ENCODE assay signal across 6 worm cellular contexts in the genomic region with DNA sequence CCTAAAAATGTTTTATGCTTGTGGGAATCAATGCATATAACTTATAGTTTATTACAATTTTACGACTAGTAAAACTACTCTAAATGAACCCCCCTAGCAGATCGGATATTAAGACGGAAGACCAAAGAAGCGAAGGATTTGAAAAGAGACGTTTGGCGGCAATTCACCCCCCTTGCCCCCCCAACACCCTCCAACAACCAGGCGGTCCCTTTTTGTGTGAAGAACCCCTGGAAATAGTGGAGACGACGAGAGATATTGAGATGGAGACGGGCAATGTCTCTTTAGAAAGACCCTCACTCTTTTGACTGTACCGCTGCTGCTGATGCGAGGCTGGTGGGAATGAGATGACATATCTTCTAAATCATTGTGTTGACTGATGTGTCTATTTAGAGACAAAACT.
A peak's percentile ranks its signal among the peaks of the same experiment; 100 is the strongest.
TF ChIP-seq lines count a peak whose summit lies in the region.

No protein-coding gene starts in this region.

TF ChIP-seq in whole organism, L1 larva, 84 proteins besides CTCF, POLR2A, EP300 and RAD21 (continues in another document):
- TF ChIP-seq unc-86 (tag; optimal IDR thresholded peaks at IDR 0.05; lab: Kevin White, UChicago) (no peak), Y116A8C.19 (tag; optimal IDR thresholded peaks at IDR 0.05; lab: Kevin White, UChicago; ENCODE audit: borderline replicate concordance) (no peak), lsy-2 (tag; optimal IDR thresholded peaks at IDR 0.05; lab: Kevin White, UChicago) (peak in 1 of 2 experiments; percentile 4), nhr-90 (tag; optimal IDR thresholded peaks at IDR 0.05; lab: Kevin White, UChicago; ENCODE audit: poor library complexity) (no peak), pqm-1 (tag; optimal IDR thresholded peaks at IDR 0.05; lab: Kevin White, UChicago) (no peak), dpl-1 (GFP tag; optimal IDR thresholded peaks at IDR 0.05; lab: Kevin White, UChicago) (peak in 1 of 3 experiments; percentile 35), ama-1 (optimal IDR thresholded peaks at IDR 0.05; lab: Kevin White, UChicago) (no peak), efl-1 (optimal IDR thresholded peaks at IDR 0.05; lab: Kevin White, UChicago) (peak; percentile 17 to 32), efl-1 (GFP tag; optimal IDR thresholded peaks at IDR 0.05 in 1 of 2; lab: Kevin White, UChicago) (no peak), mep-1 (tag; optimal IDR thresholded peaks at IDR 0.05; lab: Kevin White, UChicago) (no peak), jun-1 (tag; optimal IDR thresholded peaks at IDR 0.05; lab: Kevin White, UChicago) (no peak), swsn-7 (tag; optimal IDR thresholded peaks at IDR 0.05; lab: Kevin White, UChicago) (no peak), nhr-85 (tag; lab: Kevin White, UChicago) (peak; percentile 54), nhr-11 (tag; optimal IDR thresholded peaks at IDR 0.05; lab: Kevin White, UChicago) (no peak)

TF ChIP-seq in whole organism, L3 larva, 47 proteins besides CTCF, POLR2A, EP300 and RAD21:
- TF ChIP-seq fos-1 (tag; optimal IDR thresholded peaks at IDR 0.05; lab: Kevin White, UChicago), result no peak
- peak; percentile 82 for TF ChIP-seq hmg-11 (tag; optimal IDR thresholded peaks at IDR 0.05; lab: Kevin White, UChicago)
- no peak for TF ChIP-seq pqm-1 (tag; optimal IDR thresholded peaks at IDR 0.05; lab: Kevin White, UChicago)
- peak; percentile 9 for TF ChIP-seq lin-15B (tag; optimal IDR thresholded peaks at IDR 0.05; lab: Kevin White, UChicago)
- TF ChIP-seq ztf-11 (tag; optimal IDR thresholded peaks at IDR 0.05; lab: Kevin White, UChicago), result no peak
- peak; percentile 9 for TF ChIP-seq nfya-1 (tag; optimal IDR thresholded peaks at IDR 0.05; lab: Kevin White, UChicago; ENCODE audit: insufficient read depth)
- no peak for TF ChIP-seq ceh-82 (tag; optimal IDR thresholded peaks at IDR 0.05; lab: Kevin White, UChicago)
TF ChIP-seq in whole organism, L3 larva: peak in this region for 3.

TF ChIP-seq in whole organism, L4 larva, 104 proteins besides CTCF, POLR2A, EP300 and RAD21:
- TF ChIP-seq aha-1 (tag; lab: Kevin White, UChicago) (peak; percentile 14), lin-1 (GFP tag; IDR thresholded peaks at IDR 0.05; lab: Robert Waterston, UW) (no peak), tag-97 (GFP tag; IDR thresholded peaks at IDR 0.05; lab: Robert Waterston, UW) (no peak), madf-9 (GFP tag; conservative IDR thresholded peaks at IDR 0.05; lab: Robert Waterston, UW) (no peak), mxl-2 (GFP tag; conservative IDR thresholded peaks at IDR 0.05; lab: Robert Waterston, UW) (no peak)
TF ChIP-seq in whole organism, L4 larva: peak in this region for 1.

TF ChIP-seq in whole organism, early embryonic, 17 proteins besides CTCF, POLR2A, EP300 and RAD21:
- peak; percentile 66 for TF ChIP-seq hmg-4 (GFP tag; optimal IDR thresholded peaks at IDR 0.05; lab: Kevin White, UChicago)
- peak; percentile 41; the same call in 1 of the 2 replicates for TF ChIP-seq flt-1 (GFP tag; IDR thresholded peaks at IDR 0.05; lab: Robert Waterston, UW)
- TF ChIP-seq aly-1 (tag; optimal IDR thresholded peaks at IDR 0.05; lab: Kevin White, UChicago), result no peak

TF ChIP-seq in whole organism, midembryonic, 9 proteins besides CTCF, POLR2A, EP300 and RAD21:
- TF ChIP-seq med-1 (GFP tag; optimal IDR thresholded peaks at IDR 0.05; lab: Kevin White, UChicago; ENCODE audit: insufficient read depth) (no peak), cog-1 (tag; optimal IDR thresholded peaks at IDR 0.05; lab: Kevin White, UChicago) (peak; percentile 0), ztf-23 (GFP tag; IDR thresholded peaks at IDR 0.05; lab: Robert Waterston, UW) (0 out of 2 replicates have a peak, but pooled peaks have one; percentile 57)

TF ChIP-seq in whole organism, mixed stage, embryonic, 35 proteins besides CTCF, POLR2A, EP300 and RAD21:
- no peak for TF ChIP-seq flh-1 (GFP tag; optimal IDR thresholded peaks at IDR 0.05; lab: Kevin White, UChicago)
- TF ChIP-seq unc-120 (tag; optimal IDR thresholded peaks at IDR 0.05; lab: Kevin White, UChicago; ENCODE audit: poor library complexity, severe bottlenecking), result peak; percentile 15
- TF ChIP-seq hlh-1 (tag; optimal IDR thresholded peaks at IDR 0.05; lab: Kevin White, UChicago), result peak; percentile 20
- TF ChIP-seq cnd-1 (tag; optimal IDR thresholded peaks at IDR 0.05; lab: Kevin White, UChicago), result peak; percentile 37
- no peak for TF ChIP-seq ces-1 (GFP tag; optimal IDR thresholded peaks at IDR 0.05; lab: Kevin White, UChicago)
- peak; percentile 7 for TF ChIP-seq nhr-2 (tag; optimal IDR thresholded peaks at IDR 0.05; lab: Kevin White, UChicago)

Comparison
In these comparisons a context has a peak if more than half of its experiments do, and no peak if none do; other contexts are left out.
1. Of the 29 proteins assayed by ChIP-seq in both whole organism, L4 larva and whole organism, L1 larva: peak only in whole organism, L4 larva: aha-1; only in whole organism, L1 larva: none; in both: none; in neither: 26; mixed calls (peak in some experiments, not most) for 2.